Fruit fly (Drosophila melanogaster) whole organism, embryonic: Measurements from ENCODE around the gene CG13369.

ENCODE experiments used
- Aef1 ChIP-seq: fragments of 200-800 bp; sonication (Bioruptor generic); IDR thresholded peaks from 3 replicates; pipeline ENCODE4 v1.3.6; 2022; ENCODE audit warnings: missing biosample characterization, missing genetic modification characterization
- Atf6 ChIP-seq: fragments of 200-800 bp; sonication (Bioruptor generic); IDR thresholded peaks from 2 replicates; pipeline ENCODE4 v1.3.6; 2022; ENCODE audit warnings: missing biosample characterization, missing genetic modification characterization
- CG1024 ChIP-seq: fragments of 200-800 bp; sonication (Bioruptor generic); IDR thresholded peaks from 2 replicates; pipeline ENCODE4 v1.3.6; 2022; ENCODE audit warnings: missing biosample characterization, missing genetic modification characterization
- CG10321 ChIP-seq: fragments of 200-800 bp; sonication (Bioruptor generic); IDR thresholded peaks from 2 replicates; pipeline ENCODE4 v1.3.6; 2022; ENCODE audit warnings: missing biosample characterization, missing genetic modification characterization
- CG10959 ChIP-seq: fragments of 200-800 bp; sonication (Bioruptor generic); IDR thresholded peaks from 2 replicates; pipeline ENCODE4 v1.3.6; 2022; ENCODE audit warnings: missing biosample characterization, missing genetic modification characterization
- CG11695 ChIP-seq: fragments of 200-800 bp; sonication (Bioruptor generic); IDR thresholded peaks from 3 replicates; pipeline ENCODE4 v1.3.6; 2022; ENCODE audit warnings: missing biosample characterization, missing genetic modification characterization
- CG12104 ChIP-seq: fragments of 200-800 bp; sonication (Bioruptor generic); optimal IDR thresholded peaks from 3 replicates; lab custom pipeline; 2016; ENCODE audit warnings: missing biosample characterization, missing genetic modification characterization
- CG1233 ChIP-seq: fragments of 200-800 bp; sonication (Bioruptor generic); optimal IDR thresholded peaks from 4 replicates; lab custom pipeline; 2018; ENCODE audit warnings: missing biosample characterization, mild to moderate bottlenecking, missing genetic modification characterization
- CG15514 ChIP-seq: fragments of 200-800 bp; sonication (Bioruptor generic); optimal IDR thresholded peaks from 3 replicates; lab custom pipeline; 2017; ENCODE audit warnings: missing biosample characterization, missing genetic modification characterization, mild to moderate bottlenecking, moderate library complexity, missing genetic modification reagents
- CG1603 ChIP-seq: fragments of 200-800 bp; sonication (Bioruptor generic); optimal IDR thresholded peaks from 2 replicates; lab custom pipeline; 2019; ENCODE audit warnings: missing biosample characterization, mild to moderate bottlenecking, missing genetic modification characterization, moderate library complexity
- CG17361 ChIP-seq: fragments of 200-800 bp; sonication (Bioruptor generic); IDR thresholded peaks from 3 replicates; pipeline ENCODE4 v1.3.6; 2022; ENCODE audit warnings: missing biosample characterization, missing genetic modification characterization
- CG18764 ChIP-seq: fragments of 200-800 bp; sonication (Bioruptor generic); optimal IDR thresholded peaks from 3 replicates; lab custom pipeline; 2016; ENCODE audit warnings: missing biosample characterization, missing genetic modification characterization
- CG2199 ChIP-seq: fragments of 200-800 bp; sonication (Bioruptor generic); IDR thresholded peaks from 3 replicates; pipeline ENCODE4 v1.3.6; 2022; ENCODE audit warnings: missing biosample characterization, missing genetic modification characterization
- CG32772 ChIP-seq: fragments of 200-800 bp; sonication (Bioruptor generic); IDR thresholded peaks from 2 replicates; pipeline ENCODE4 v1.3.6; 2022; ENCODE audit warnings: missing biosample characterization, missing genetic modification characterization
- CG3281 ChIP-seq: fragments of 200-800 bp; sonication (Bioruptor generic); optimal IDR thresholded peaks from 3 replicates; lab custom pipeline; 2017; ENCODE audit warnings: missing biosample characterization, mild to moderate bottlenecking, missing genetic modification characterization
- CG34376 ChIP-seq: fragments of 200-800 bp; sonication (Bioruptor generic); optimal IDR thresholded peaks from 2 replicates; lab custom pipeline; 2018; ENCODE audit warnings: missing biosample characterization, mild to moderate bottlenecking, missing genetic modification characterization
- CG5953 ChIP-seq: fragments of 200-800 bp; sonication (Bioruptor generic); IDR thresholded peaks from 2 replicates; pipeline ENCODE4 v1.3.6; 2022; ENCODE audit warnings: missing biosample characterization, missing genetic modification characterization
- CG6689 ChIP-seq: fragments of 200-800 bp; sonication (Bioruptor generic); IDR thresholded peaks from 2 replicates; pipeline ENCODE4 v1.3.6; 2022; ENCODE audit warnings: missing biosample characterization, missing genetic modification characterization
- CG6813 ChIP-seq: fragments of 200-800 bp; sonication (Bioruptor generic); optimal IDR thresholded peaks from 2 replicates; lab custom pipeline; 2017; ENCODE audit warnings: missing biosample characterization, missing genetic modification characterization, mild to moderate bottlenecking, moderate library complexity, missing genetic modification reagents
- CG9932 ChIP-seq: fragments of 200-800 bp; sonication (Bioruptor generic); IDR thresholded peaks from 2 replicates; pipeline ENCODE4 v1.3.6; 2022; ENCODE audit warnings: missing biosample characterization, missing genetic modification characterization
- Deaf1 ChIP-seq: fragments of 200-800 bp; optimal IDR thresholded peaks from 3 replicates; lab custom pipeline; 2019; ENCODE audit warnings: missing biosample characterization, mild to moderate bottlenecking, missing genetic modification characterization, moderate library complexity
- Dip3 ChIP-seq: fragments of 200-800 bp; sonication (Bioruptor generic); optimal IDR thresholded peaks from 3 replicates; lab custom pipeline; 2016; ENCODE audit warnings: missing biosample characterization, missing genetic modification characterization
- Dll ChIP-seq: fragments of 200-800 bp; sonication (Bioruptor generic); IDR thresholded peaks from 4 replicates; pipeline ENCODE4 v1.3.6; 2022; ENCODE audit warnings: missing biosample characterization, missing genetic modification characterization; ENCODE audit not compliant: partially characterized antibody
- Doc2 ChIP-seq: fragments of 200-800 bp; sonication (Bioruptor generic); IDR thresholded peaks from 2 replicates; pipeline ENCODE4 v1.3.6; 2022; ENCODE audit warnings: missing biosample characterization, missing genetic modification characterization
- ERR ChIP-seq: fragments of 200-800 bp; sonication (Bioruptor generic); optimal IDR thresholded peaks from 2 replicates; lab custom pipeline; 2016; ENCODE audit warnings: missing biosample characterization, missing genetic modification characterization
- Hr3 ChIP-seq: fragments of 200-800 bp; sonication (Bioruptor generic); optimal IDR thresholded peaks from 3 replicates; lab custom pipeline; 2016; ENCODE audit warnings: missing biosample characterization, missing genetic modification characterization
- Hsf ChIP-seq: fragments of 200-800 bp; sonication (Bioruptor generic); optimal IDR thresholded peaks from 3 replicates; lab custom pipeline; 2016; ENCODE audit warnings: missing biosample characterization, missing genetic modification characterization
- MBD-R2 ChIP-seq: fragments of 200-800 bp; sonication (Bioruptor generic); IDR thresholded peaks from 2 replicates; pipeline ENCODE4 v1.3.6; 2022; ENCODE audit warnings: missing biosample characterization, missing genetic modification characterization
- Med ChIP-seq: fragments of 200-800 bp; sonication (Bioruptor generic); peaks from one replicate; lab custom pipeline; 2016; ENCODE audit warnings: missing biosample characterization, missing genetic modification characterization, mild to moderate bottlenecking, inconsistent platforms, moderate library complexity
- Side ChIP-seq: fragments of 200-800 bp; sonication (Bioruptor generic); optimal IDR thresholded peaks from 2 replicates; lab custom pipeline; 2016; ENCODE audit warnings: missing biosample characterization, missing genetic modification characterization
- bbx ChIP-seq: fragments of 200-800 bp; sonication (Bioruptor generic); IDR thresholded peaks from 2 replicates; pipeline ENCODE4 v1.3.6; 2022; ENCODE audit warnings: missing biosample characterization, missing genetic modification characterization; ENCODE audit not compliant: partially characterized antibody
- br ChIP-seq: fragments of >200 bp; optimal IDR thresholded peaks from 2 replicates; lab custom pipeline; 2017
- bsh ChIP-seq, 2 experiments: fragments of 200-800 bp; sonication (Bioruptor generic); optimal IDR thresholded peaks; 2 replicates each; lab custom pipeline; 2017 to 2018; ENCODE audit warnings: mild to moderate bottlenecking in 2 of 2, missing biosample characterization in 2 of 2, missing genetic modification characterization in 2 of 2, moderate library complexity in 1 of 2
- chif ChIP-seq, 2 experiments: fragments of 200-800 bp; sonication (Bioruptor generic); optimal IDR thresholded peaks; 3 replicates each; lab custom pipeline; 2016; ENCODE audit warnings: missing biosample characterization in 2 of 2, missing genetic modification characterization in 2 of 2
- croc ChIP-seq: fragments of 200-800 bp; sonication (Bioruptor generic); conservative IDR thresholded peaks from 3 replicates; pipeline ENCODE4 v1.3.6; 2022; ENCODE audit warnings: missing biosample characterization, missing genetic modification characterization
- crp ChIP-seq, 2 experiments: fragments of 200-800 bp; sonication (Bioruptor generic); optimal IDR thresholded peaks; 2 replicates in 1 of 2; 3 replicates in 1 of 2; lab custom pipeline; 2017; ENCODE audit warnings: missing biosample characterization in 2 of 2, missing genetic modification characterization in 2 of 2, mild to moderate bottlenecking in 1 of 2, moderate library complexity in 1 of 2
- gcm2 ChIP-seq: fragments of 200-800 bp; sonication (Bioruptor generic); optimal IDR thresholded peaks from 2 replicates; lab custom pipeline; 2016; ENCODE audit warnings: missing biosample characterization, missing genetic modification characterization
- gem ChIP-seq: fragments of 200-800 bp; sonication (Bioruptor generic); optimal IDR thresholded peaks from 2 replicates; lab custom pipeline; 2019; ENCODE audit warnings: missing biosample characterization, mild to moderate bottlenecking, missing genetic modification characterization, moderate library complexity
- gt ChIP-seq: fragments of 200-800 bp; sonication (Bioruptor generic); IDR thresholded peaks from 2 replicates; pipeline ENCODE4 v1.3.6; 2022; ENCODE audit warnings: missing biosample characterization, missing genetic modification characterization
- kay ChIP-seq: fragments of 200-800 bp; sonication (Bioruptor generic); optimal IDR thresholded peaks from 2 replicates; lab custom pipeline; 2016; ENCODE audit warnings: missing biosample characterization, missing genetic modification characterization
- lilli ChIP-seq: fragments of 200-800 bp; sonication (Bioruptor generic); optimal IDR thresholded peaks from 3 replicates; lab custom pipeline; 2016; ENCODE audit warnings: missing biosample characterization, missing genetic modification characterization
- mld ChIP-seq: fragments of 200-800 bp; sonication (Bioruptor generic); IDR thresholded peaks from 3 replicates; pipeline ENCODE4 v1.3.6; 2022; ENCODE audit warnings: missing biosample characterization, missing genetic modification characterization; ENCODE audit not compliant: partially characterized antibody
- nau ChIP-seq: fragments of 200-800 bp; sonication (Bioruptor generic); optimal IDR thresholded peaks from 3 replicates; lab custom pipeline; 2017; ENCODE audit warnings: missing biosample characterization, mild to moderate bottlenecking, missing genetic modification characterization, missing genetic modification reagents
- sim ChIP-seq: fragments of 200-800 bp; sonication (Bioruptor generic); IDR thresholded peaks from 2 replicates; pipeline ENCODE4 v1.3.6; 2022; ENCODE audit warnings: missing biosample characterization, missing genetic modification characterization
- ssp ChIP-seq: fragments of 200-800 bp; sonication (Bioruptor generic); IDR thresholded peaks from 2 replicates; pipeline ENCODE4 v1.3.6; 2022; ENCODE audit warnings: missing biosample characterization, missing genetic modification characterization
- tgo ChIP-seq: fragments of 200-800 bp; sonication (Bioruptor generic); IDR thresholded peaks from 3 replicates; pipeline ENCODE4 v1.3.6; 2022; ENCODE audit warnings: missing biosample characterization, missing genetic modification characterization
- tup ChIP-seq: fragments of 200-800 bp; sonication (Bioruptor generic); optimal IDR thresholded peaks from 2 replicates; lab custom pipeline; 2016; ENCODE audit warnings: missing biosample characterization, mild to moderate bottlenecking, missing genetic modification characterization, moderate library complexity
- tx ChIP-seq: fragments of 200-800 bp; sonication (Bioruptor generic); optimal IDR thresholded peaks from 2 replicates; lab custom pipeline; 2016; ENCODE audit warnings: missing biosample characterization, missing genetic modification characterization
- yki ChIP-seq: fragments of >200 bp; optimal IDR thresholded peaks from 3 replicates; lab custom pipeline; 2018
- zfh1 ChIP-seq: fragments of 200-800 bp; sonication (Bioruptor generic); IDR thresholded peaks from 3 replicates; pipeline ENCODE4 v1.3.6; 2022; ENCODE audit warnings: missing biosample characterization, missing genetic modification characterization
- zfh2 ChIP-seq: fragments of 200-800 bp; sonication (Bioruptor generic); optimal IDR thresholded peaks from 2 replicates; lab custom pipeline; 2016; ENCODE audit warnings: missing biosample characterization, missing genetic modification characterization

Gene CG13369

dm6 chrX:655492-656379 lies 32.5 kb downstream of the CG13369 start, which contains the start of the genes Hmt4-20 and SkpA (continued):
- TF ChIP-seq CG17361 (GFP tag; lab: Robert Waterston, UW) (peak; percentile 37; the same call in 2 of the 3 replicates), CG6689 (GFP tag; lab: Robert Waterston, UW) (no peak), Deaf1 (tag; lab: Kevin White, UChicago) (no peak), kay (GFP tag; lab: Kevin White, UChicago) (no peak), br (lab: Kevin White, UChicago) (no peak), tx (GFP tag; lab: Kevin White, UChicago) (no peak), tgo (GFP tag; lab: Robert Waterston, UW) (no peak), Aef1 (GFP tag; lab: Robert Waterston, UW) (no peak), CG34376 (GFP tag; lab: Kevin White, UChicago) (no peak), Hr3 (GFP tag; lab: Kevin White, UChicago) (no peak), Doc2 (GFP tag; lab: Robert Waterston, UW) (no peak), CG2199 (GFP tag; lab: Robert Waterston, UW) (no peak), gt (GFP tag; lab: Robert Waterston, UW) (no peak), CG5953 (no peak), sim (no peak), nau (no peak), CG6813 (GFP tag; lab: Kevin White, UChicago) (no peak), Atf6 (no peak), MBD-R2 (GFP tag; lab: Robert Waterston, UW) (no peak), CG15514 (GFP tag; lab: Kevin White, UChicago) (peak; percentile 56), CG1233 (GFP tag; lab: Kevin White, UChicago) (no peak), tup (no peak), lilli (GFP tag; lab: Kevin White, UChicago) (no peak), bbx (peak; percentile 91), CG18764 (GFP tag; lab: Kevin White, UChicago) (no peak), CG1603 (peak; percentile 71), CG10959 (GFP tag; lab: Robert Waterston, UW) (no peak), Side (GFP tag; lab: Kevin White, UChicago) (no peak), CG3281 (GFP tag; lab: Kevin White, UChicago) (no peak), Hsf (no peak), mld (GFP tag; lab: Robert Waterston, UW) (peak; percentile 78; the same call in 2 of the 3 replicates), bsh (GFP tag; optimal IDR thresholded peaks at IDR 0.05; lab: Kevin White, UChicago) (no peak), zfh2 (GFP tag; lab: Kevin White, UChicago) (peak; percentile 37), crp (GFP tag; optimal IDR thresholded peaks at IDR 0.05; lab: Kevin White, UChicago) (no peak), Med (peak; percentile 48), Dip3 (GFP tag; lab: Kevin White, UChicago) (no peak), CG12104 (GFP tag; lab: Kevin White, UChicago) (no peak), croc (GFP tag; lab: Robert Waterston, UW) (no peak), CG1024 (GFP tag; lab: Robert Waterston, UW) (no peak), Dll (peak; percentile 90), yki (lab: Kevin White, UChicago) (peak; percentile 3), CG32772 (GFP tag; lab: Robert Waterston, UW) (no peak), gem (tag; lab: Kevin White, UChicago) (peak; percentile 5), ERR (GFP tag; lab: Kevin White, UChicago) (no peak), chif (GFP tag; optimal IDR thresholded peaks at IDR 0.05; lab: Kevin White, UChicago) (no peak), zfh1 (GFP tag; lab: Robert Waterston, UW) (no peak), gcm2 (GFP tag; lab: Kevin White, UChicago) (no peak), ssp (GFP tag; lab: Robert Waterston, UW) (no peak), CG9932 (GFP tag; lab: Robert Waterston, UW) (peak; percentile 57), CG10321 (peak; percentile 52; the same call in 1 of the 2 replicates), CG11695 (GFP tag; lab: Robert Waterston, UW) (no peak)
